Worm (Caenorhabditis elegans) whole organism, L1 larva: ENCODE measurements around the gene ast-1.

Source experiments
- aly-2 ChIP-seq: fragments of 150-350 bp; optimal IDR thresholded peaks from 2 replicates; lab custom pipeline; 2014; ENCODE audit warnings: missing biosample characterization, missing genetic modification characterization
- ces-1 ChIP-seq: fragments of 150-350 bp; optimal IDR thresholded peaks from 2 replicates; lab custom pipeline; 2014; ENCODE audit warnings: missing biosample characterization, missing genetic modification reagents, missing genetic modification characterization
- elt-3 ChIP-seq, 6 experiments: fragments of 150-350 bp in 1 of 6; sonication (generic microtip); optimal IDR thresholded peaks; 2 replicates each; lab custom pipeline; 2017 to 2018; ENCODE audit warnings: missing biosample characterization in 6 of 6, missing genetic modification characterization in 6 of 6, inconsistent platforms in 1 of 6
- lsy-2 ChIP-seq, 2 experiments: fragments of 150-350 bp; optimal IDR thresholded peaks; 2 replicates each; lab custom pipeline; 2014; ENCODE audit warnings: missing biosample characterization in 2 of 2, missing genetic modification characterization in 2 of 2
- nhr-12 ChIP-seq: sonication (generic microtip); optimal IDR thresholded peaks from 2 replicates; lab custom pipeline; 2017; ENCODE audit warnings: missing biosample characterization, missing genetic modification characterization
- nhr-77 ChIP-seq: fragments of 150-350 bp; optimal IDR thresholded peaks from 2 replicates; lab custom pipeline; 2014; ENCODE audit warnings: missing biosample characterization, missing genetic modification characterization
- nhr-90 ChIP-seq: sonication (generic microtip); optimal IDR thresholded peaks from 2 replicates; lab custom pipeline; 2016; ENCODE audit warnings: mild to moderate bottlenecking, missing genetic modification characterization, missing compliant biosample characterization; ENCODE audit not compliant: poor library complexity
- pqm-1 ChIP-seq: sonication (generic microtip); optimal IDR thresholded peaks from 3 replicates; lab custom pipeline; 2017; ENCODE audit warnings: missing biosample characterization, missing genetic modification characterization
- sptf-1 ChIP-seq: fragments of 150-350 bp; optimal IDR thresholded peaks from 2 replicates; lab custom pipeline; 2014; ENCODE audit warnings: missing biosample characterization, missing genetic modification characterization
- swsn-7 ChIP-seq: sonication (generic microtip); optimal IDR thresholded peaks from 2 replicates; lab custom pipeline; 2016; ENCODE audit warnings: missing genetic modification characterization, missing compliant biosample characterization
- unc-98 ChIP-seq: fragments of 200-800 bp; sonication (Bioruptor generic); IDR thresholded peaks from 2 replicates; pipeline ENCODE4 v1.3.6; 2022; ENCODE audit warnings: missing genetic modification characterization, missing compliant biosample characterization
- ztf-11 ChIP-seq, 2 experiments: sonication (generic microtip); optimal IDR thresholded peaks; 2 replicates each; lab custom pipeline; 2016 to 2017; ENCODE audit warnings: missing genetic modification characterization in 2 of 2, missing biosample characterization in 1 of 2, missing compliant biosample characterization in 1 of 2

DNA sequence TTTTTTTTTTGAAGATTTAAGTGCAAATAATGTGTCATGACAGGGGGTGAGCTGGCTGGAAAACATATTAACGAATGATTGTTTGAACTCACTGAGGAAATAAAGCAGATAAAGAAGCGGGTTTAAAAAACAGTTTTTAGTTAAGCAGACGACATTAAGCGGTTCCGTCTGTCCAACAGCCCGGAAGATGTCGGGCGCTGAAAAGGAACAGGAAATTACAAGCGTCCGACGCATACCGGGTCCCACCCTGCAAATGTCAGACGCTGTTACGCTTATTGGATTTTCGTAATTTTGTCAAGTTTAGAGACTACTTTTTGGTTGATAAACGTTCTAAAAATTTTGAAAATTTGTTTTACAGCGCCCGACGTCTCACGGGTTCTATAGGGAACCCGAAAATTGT, 24.4 kb upstream of the ast-1 start:
- TF ChIP-seq nhr-77 (tag; lab: Kevin White, UChicago) (no peak), swsn-7 (no peak), unc-98 (GFP tag; lab: Robert Waterston, UW) (no peak), nhr-90 (no peak), ces-1 (no peak), pqm-1 (tag; lab: Kevin White, UChicago) (no peak), ztf-11 (tag; optimal IDR thresholded peaks at IDR 0.05; lab: Kevin White, UChicago) (no peak), nhr-12 (tag; lab: Kevin White, UChicago) (no peak), sptf-1 (tag; lab: Kevin White, UChicago) (no peak), lsy-2 (tag; optimal IDR thresholded peaks at IDR 0.05; lab: Kevin White, UChicago) (no peak), aly-2 (no peak), elt-3 (tag; optimal IDR thresholded peaks at IDR 0.05; lab: Kevin White, UChicago) (no peak)
